Fruit fly (Drosophila melanogaster) whole organism, embryonic: ENCODE data around the gene CG8066.

Experiments
- CG11398 ChIP-seq: fragments of 200-800 bp; sonication (Bioruptor generic); optimal IDR thresholded peaks from 2 replicates; lab custom pipeline; 2016; ENCODE audit warnings: missing biosample characterization, missing genetic modification characterization
- CG12155 ChIP-seq: fragments of 200-800 bp; sonication (Bioruptor generic); optimal IDR thresholded peaks from 3 replicates; lab custom pipeline; 2016; ENCODE audit warnings: missing biosample characterization, missing genetic modification characterization
- CG12769 ChIP-seq: fragments of 200-800 bp; sonication (Bioruptor generic); optimal IDR thresholded peaks from 2 replicates; lab custom pipeline; 2019; ENCODE audit warnings: missing biosample characterization, mild to moderate bottlenecking, missing genetic modification characterization, moderate library complexity
- CG14441 ChIP-seq: fragments of 200-800 bp; sonication (Bioruptor generic); IDR thresholded peaks from 2 replicates; pipeline ENCODE4 v1.3.6; 2022; ENCODE audit warnings: missing biosample characterization, missing genetic modification characterization
- CG15011 ChIP-seq: fragments of 200-800 bp; sonication (Bioruptor generic); optimal IDR thresholded peaks from 3 replicates; lab custom pipeline; 2018; ENCODE audit warnings: missing biosample characterization, mild to moderate bottlenecking, missing genetic modification characterization
- CG1529 ChIP-seq: fragments of 200-800 bp; sonication (Bioruptor generic); optimal IDR thresholded peaks from 3 replicates; lab custom pipeline; 2018; ENCODE audit warnings: missing biosample characterization, missing genetic modification characterization
- CG15514 ChIP-seq: fragments of 200-800 bp; sonication (Bioruptor generic); optimal IDR thresholded peaks from 3 replicates; lab custom pipeline; 2017; ENCODE audit warnings: missing biosample characterization, missing genetic modification characterization, mild to moderate bottlenecking, moderate library complexity, missing genetic modification reagents
- CG15601 ChIP-seq: fragments of 200-800 bp; sonication (Bioruptor generic); optimal IDR thresholded peaks from 3 replicates; lab custom pipeline; 2019; ENCODE audit warnings: missing biosample characterization, mild to moderate bottlenecking, missing genetic modification characterization, moderate library complexity
- CG15696 ChIP-seq: fragments of 200-800 bp; sonication (Bioruptor generic); optimal IDR thresholded peaks from 2 replicates; lab custom pipeline; 2019; ENCODE audit warnings: missing biosample characterization, mild to moderate bottlenecking, missing genetic modification characterization, moderate library complexity
- CG1647 ChIP-seq: fragments of 200-800 bp; sonication (Bioruptor generic); optimal IDR thresholded peaks from 3 replicates; lab custom pipeline; 2016; ENCODE audit warnings: missing biosample characterization, missing genetic modification characterization
- CG18619 ChIP-seq: fragments of 200-800 bp; sonication (Bioruptor generic); optimal IDR thresholded peaks from 3 replicates; lab custom pipeline; 2017; ENCODE audit warnings: missing biosample characterization, mild to moderate bottlenecking, missing genetic modification characterization
- CG31365 ChIP-seq: fragments of 200-800 bp; sonication (Bioruptor generic); optimal IDR thresholded peaks from 2 replicates; lab custom pipeline; 2018; ENCODE audit warnings: missing biosample characterization, mild to moderate bottlenecking, missing genetic modification characterization
- CG3163 ChIP-seq: fragments of 200-800 bp; sonication (Bioruptor generic); optimal IDR thresholded peaks from 3 replicates; lab custom pipeline; 2016; ENCODE audit warnings: missing biosample characterization, missing genetic modification characterization
- CG32767 ChIP-seq: fragments of 200-800 bp; sonication (Bioruptor generic); IDR thresholded peaks from 2 replicates; pipeline ENCODE4 v1.3.6; 2022; ENCODE audit warnings: missing biosample characterization, missing genetic modification characterization
- CG32772 ChIP-seq: fragments of 200-800 bp; sonication (Bioruptor generic); IDR thresholded peaks from 2 replicates; pipeline ENCODE4 v1.3.6; 2022; ENCODE audit warnings: missing biosample characterization, missing genetic modification characterization
- CG43689 ChIP-seq: fragments of 200-800 bp; sonication (Bioruptor generic); IDR thresholded peaks from 2 replicates; pipeline ENCODE4 v1.3.6; 2022; ENCODE audit warnings: missing biosample characterization, missing genetic modification characterization
- CG6175 ChIP-seq: fragments of 200-800 bp; sonication (Bioruptor generic); IDR thresholded peaks from 3 replicates; pipeline ENCODE4 v1.3.6; 2022; ENCODE audit warnings: missing biosample characterization, missing genetic modification characterization
- CG6254 ChIP-seq: fragments of 200-800 bp; sonication (Bioruptor generic); optimal IDR thresholded peaks from 3 replicates; lab custom pipeline; 2017; ENCODE audit warnings: mild to moderate bottlenecking, missing biosample characterization, missing genetic modification reagents, missing genetic modification characterization
- CG7357 ChIP-seq: fragments of 200-800 bp; sonication (Bioruptor generic); IDR thresholded peaks from 3 replicates; pipeline ENCODE4 v1.3.6; 2022; ENCODE audit warnings: missing biosample characterization, missing genetic modification characterization
- CG7963 ChIP-seq: fragments of 200-800 bp; sonication (Bioruptor generic); IDR thresholded peaks from 3 replicates; pipeline ENCODE4 v1.3.6; 2022; ENCODE audit warnings: missing biosample characterization, missing genetic modification characterization; ENCODE audit not compliant: partially characterized antibody
- Camta ChIP-seq: fragments of 200-800 bp; sonication (Bioruptor generic); optimal IDR thresholded peaks from 2 replicates; lab custom pipeline; 2016; ENCODE audit warnings: missing biosample characterization, missing genetic modification characterization
- CoRest ChIP-seq: fragments of 200-800 bp; sonication (Bioruptor generic); optimal IDR thresholded peaks from 3 replicates; lab custom pipeline; 2018; ENCODE audit warnings: missing biosample characterization, mild to moderate bottlenecking, missing genetic modification characterization, moderate library complexity
- Dip2 ChIP-seq: fragments of 200-800 bp; sonication (Bioruptor generic); IDR thresholded peaks from 2 replicates; pipeline ENCODE4 v1.3.6; 2022; ENCODE audit warnings: missing biosample characterization, missing genetic modification characterization
- Doc2 ChIP-seq: fragments of 200-800 bp; sonication (Bioruptor generic); IDR thresholded peaks from 2 replicates; pipeline ENCODE4 v1.3.6; 2022; ENCODE audit warnings: missing biosample characterization, missing genetic modification characterization
- Hr51 ChIP-seq, 2 experiments: fragments of 200-800 bp; sonication (Bioruptor generic); optimal IDR thresholded peaks; 2 replicates in 1 of 2; 3 replicates in 1 of 2; lab custom pipeline; 2016 to 2018; ENCODE audit warnings: missing biosample characterization in 2 of 2, missing genetic modification characterization in 2 of 2, mild to moderate bottlenecking in 1 of 2, moderate library complexity in 1 of 2
- Jarid2 ChIP-seq: fragments of 200-800 bp; sonication (Bioruptor generic); optimal IDR thresholded peaks from 3 replicates; lab custom pipeline; 2017; ENCODE audit warnings: mild to moderate bottlenecking, missing biosample characterization, missing genetic modification reagents, missing genetic modification characterization
- Lpt ChIP-seq: fragments of >200 bp; optimal IDR thresholded peaks from 2 replicates; lab custom pipeline; 2018; ENCODE audit warnings: missing biosample characterization, missing genetic modification characterization
- MESR4 ChIP-seq: fragments of 200-800 bp; sonication (Bioruptor generic); optimal IDR thresholded peaks from 2 replicates; lab custom pipeline; 2018; ENCODE audit warnings: missing biosample characterization, mild to moderate bottlenecking, missing genetic modification characterization, moderate library complexity
- NK7.1 ChIP-seq: fragments of 200-800 bp; sonication (Bioruptor generic); optimal IDR thresholded peaks from 3 replicates; lab custom pipeline; 2016; ENCODE audit warnings: missing biosample characterization, missing genetic modification characterization
- Sox102F ChIP-seq: fragments of 200-800 bp; sonication (Bioruptor generic); optimal IDR thresholded peaks from 2 replicates; lab custom pipeline; 2018; ENCODE audit warnings: missing biosample characterization, mild to moderate bottlenecking, missing genetic modification characterization, moderate library complexity
- Sry-δ ChIP-seq: fragments of 200-800 bp; sonication (Bioruptor generic); optimal IDR thresholded peaks from 2 replicates; lab custom pipeline; 2016; ENCODE audit warnings: missing biosample characterization, missing genetic modification characterization
- aop ChIP-seq: fragments of 200-800 bp; sonication (Bioruptor generic); IDR thresholded peaks from 2 replicates; pipeline ENCODE4 v1.3.6; 2022; ENCODE audit warnings: missing biosample characterization, missing genetic modification characterization
- az2 ChIP-seq: fragments of 200-800 bp; sonication (Bioruptor generic); optimal IDR thresholded peaks from 3 replicates; lab custom pipeline; 2016; ENCODE audit warnings: missing biosample characterization, missing genetic modification characterization
- caup ChIP-seq: fragments of 200-800 bp; sonication (Bioruptor generic); optimal IDR thresholded peaks from 3 replicates; lab custom pipeline; 2017; ENCODE audit warnings: missing biosample characterization, mild to moderate bottlenecking, missing genetic modification characterization, moderate library complexity; ENCODE audit not compliant: severe bottlenecking
- cg ChIP-seq: fragments of 200-800 bp; sonication (Bioruptor generic); optimal IDR thresholded peaks from 3 replicates; lab custom pipeline; 2019; ENCODE audit warnings: missing biosample characterization, mild to moderate bottlenecking, missing genetic modification characterization, moderate library complexity
- chm ChIP-seq: fragments of 200-800 bp; sonication (Bioruptor generic); IDR thresholded peaks from 2 replicates; pipeline ENCODE4 v1.3.6; 2022; ENCODE audit warnings: missing biosample characterization, missing genetic modification characterization
- croc ChIP-seq: fragments of 200-800 bp; sonication (Bioruptor generic); conservative IDR thresholded peaks from 3 replicates; pipeline ENCODE4 v1.3.6; 2022; ENCODE audit warnings: missing biosample characterization, missing genetic modification characterization
- eyg ChIP-seq: fragments of 200-800 bp; sonication (Bioruptor generic); optimal IDR thresholded peaks from 3 replicates; lab custom pipeline; 2016; ENCODE audit warnings: missing biosample characterization, missing genetic modification characterization
- gem ChIP-seq: fragments of 200-800 bp; sonication (Bioruptor generic); optimal IDR thresholded peaks from 2 replicates; lab custom pipeline; 2019; ENCODE audit warnings: missing biosample characterization, mild to moderate bottlenecking, missing genetic modification characterization, moderate library complexity
- gt ChIP-seq: fragments of 200-800 bp; sonication (Bioruptor generic); IDR thresholded peaks from 2 replicates; pipeline ENCODE4 v1.3.6; 2022; ENCODE audit warnings: missing biosample characterization, missing genetic modification characterization
- h ChIP-seq: fragments of >200 bp; optimal IDR thresholded peaks from 2 replicates; lab custom pipeline; 2017
- her ChIP-seq: fragments of 200-800 bp; sonication (Bioruptor generic); optimal IDR thresholded peaks from 2 replicates; lab custom pipeline; 2016; ENCODE audit warnings: missing biosample characterization, missing genetic modification characterization
- hkb ChIP-seq, 2 experiments: fragments of 200-800 bp in 1 of 2; fragments of >200 bp in 1 of 2; sonication (Bioruptor generic) in 1 of 2; IDR thresholded peaks in 1 of 2; optimal IDR thresholded peaks in 1 of 2; 2 replicates each; pipeline versions ENCODE4 v1.3.6 to Lab custom; 2017 to 2022; ENCODE audit warnings: missing biosample characterization in 1 of 2, missing genetic modification characterization in 1 of 2
- mld ChIP-seq: fragments of 200-800 bp; sonication (Bioruptor generic); IDR thresholded peaks from 3 replicates; pipeline ENCODE4 v1.3.6; 2022; ENCODE audit warnings: missing biosample characterization, missing genetic modification characterization; ENCODE audit not compliant: partially characterized antibody
- pum ChIP-seq: fragments of 200-800 bp; sonication (Bioruptor generic); optimal IDR thresholded peaks from 2 replicates; lab custom pipeline; 2016; ENCODE audit warnings: missing biosample characterization, missing genetic modification characterization
- scrt ChIP-seq: fragments of 200-800 bp; sonication (Bioruptor generic); optimal IDR thresholded peaks from 2 replicates; lab custom pipeline; 2018; ENCODE audit warnings: missing biosample characterization, mild to moderate bottlenecking, missing genetic modification characterization, moderate library complexity
- slou ChIP-seq: fragments of 200-800 bp; sonication (Bioruptor generic); optimal IDR thresholded peaks from 3 replicates; lab custom pipeline; 2016; ENCODE audit warnings: missing biosample characterization, missing genetic modification characterization
- sug ChIP-seq: fragments of 200-800 bp; optimal IDR thresholded peaks from 2 replicates; lab custom pipeline; 2019; ENCODE audit warnings: missing biosample characterization, mild to moderate bottlenecking, missing genetic modification characterization, moderate library complexity
- zf30C ChIP-seq: fragments of 200-800 bp; sonication (Bioruptor generic); optimal IDR thresholded peaks from 3 replicates; lab custom pipeline; 2018; ENCODE audit warnings: missing biosample characterization, mild to moderate bottlenecking, missing genetic modification characterization

The CG8066 gene

DNA sequence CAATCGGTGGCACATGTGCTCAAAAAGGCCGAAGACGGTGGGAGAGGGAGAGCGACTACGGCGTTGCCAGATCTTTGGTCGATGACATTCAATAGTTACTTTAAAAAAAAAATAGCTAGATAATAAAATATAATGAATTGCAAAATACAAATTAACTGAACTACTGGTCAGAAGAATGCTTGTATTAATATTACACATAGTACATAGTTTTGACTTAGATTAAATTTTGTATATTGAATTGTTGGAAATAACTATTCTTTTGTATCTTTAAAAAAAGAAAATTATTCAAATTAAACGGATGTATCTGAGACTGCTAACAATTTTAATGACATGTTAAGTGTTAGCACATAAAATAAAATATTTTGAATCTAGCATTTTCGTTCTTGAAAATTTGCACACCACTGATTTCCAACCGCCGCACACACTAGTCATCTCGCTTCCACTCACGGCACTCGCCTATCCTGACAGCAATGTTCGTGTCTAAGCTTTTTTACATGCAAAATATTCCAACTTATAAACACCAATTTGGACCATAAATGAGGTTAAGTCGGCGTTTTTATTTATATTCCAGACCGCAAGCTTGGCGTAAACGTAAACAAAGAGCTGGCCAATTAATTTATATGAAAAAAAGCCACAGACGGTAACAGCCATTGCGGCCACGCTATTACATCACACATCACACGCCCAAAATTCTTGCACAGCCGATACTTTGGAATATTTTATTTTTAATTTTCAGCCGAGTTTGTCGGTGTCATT, 6.5 kb upstream of the CG8066 start (continued):
- TF ChIP-seq gt (GFP tag; lab: Robert Waterston, UW) (no peak), CoRest (tag; lab: Kevin White, UChicago) (peak; percentile 89), her (GFP tag; lab: Kevin White, UChicago) (no peak), Doc2 (GFP tag; lab: Robert Waterston, UW) (no peak), mld (no peak), CG43689 (GFP tag; lab: Robert Waterston, UW) (no peak), Jarid2 (GFP tag; lab: Kevin White, UChicago) (no peak), CG14441 (GFP tag; lab: Robert Waterston, UW) (no peak; the same call in 1 of the 2 replicates), CG15514 (peak; percentile 46), CG32767 (GFP tag; lab: Robert Waterston, UW) (peak; percentile 48; the same call in 1 of the 2 replicates), CG31365 (tag; lab: Kevin White, UChicago) (no peak), CG1647 (GFP tag; lab: Kevin White, UChicago) (no peak), CG11398 (GFP tag; lab: Kevin White, UChicago) (peak; percentile 13), CG12155 (GFP tag; lab: Kevin White, UChicago) (peak; percentile 79), gem (peak; percentile 90), sug (tag; lab: Kevin White, UChicago) (peak; percentile 57), Lpt (no peak), eyg (no peak), aop (no peak), MESR4 (no peak), zf30C (GFP tag; lab: Kevin White, UChicago) (no peak), CG15011 (peak; percentile 68), caup (GFP tag; lab: Kevin White, UChicago) (peak; percentile 65), Hr51 (GFP tag; optimal IDR thresholded peaks at IDR 0.05; lab: Kevin White, UChicago) (peak; percentile 35 to 80), CG1529 (peak; percentile 44), Sox102F (peak; percentile 77), croc (peak; percentile 33; the same call in 2 of the 3 replicates), Dip2 (GFP tag; lab: Robert Waterston, UW) (no peak), Camta (GFP tag; lab: Kevin White, UChicago) (peak; percentile 70), h (lab: Kevin White, UChicago) (no peak), pum (GFP tag; lab: Kevin White, UChicago) (peak; percentile 44), CG6175 (GFP tag; lab: Robert Waterston, UW) (no peak), CG32772 (GFP tag; lab: Robert Waterston, UW) (peak; percentile 64), CG7963 (GFP tag; lab: Robert Waterston, UW) (no peak), CG7357 (GFP tag; lab: Robert Waterston, UW) (peak; percentile 56; the same call in 2 of the 3 replicates), cg (no peak), CG3163 (GFP tag; lab: Kevin White, UChicago) (no peak), CG15601 (tag; lab: Kevin White, UChicago) (peak; percentile 71), NK7.1 (GFP tag; lab: Kevin White, UChicago) (no peak), Sry-δ (peak; percentile 31), CG6254 (GFP tag; lab: Kevin White, UChicago) (peak; percentile 30), hkb (optimal IDR thresholded peaks at IDR 0.05; lab: Kevin White, UChicago) (no peak), hkb (GFP tag; IDR thresholded peaks at IDR 0.05; lab: Robert Waterston, UW) (no peak), slou (GFP tag; lab: Kevin White, UChicago) (peak; percentile 52), CG15696 (peak; percentile 74), CG12769 (tag; lab: Kevin White, UChicago) (no peak), scrt (GFP tag; lab: Kevin White, UChicago) (peak; percentile 67), chm (GFP tag; lab: Robert Waterston, UW) (no peak; the same call in 1 of the 2 replicates), az2 (GFP tag; lab: Kevin White, UChicago) (peak; percentile 69), CG18619 (GFP tag; lab: Kevin White, UChicago) (peak; percentile 70)
